Worm (Caenorhabditis elegans): ENCODE results near the gene smcl-1.

DNA sequence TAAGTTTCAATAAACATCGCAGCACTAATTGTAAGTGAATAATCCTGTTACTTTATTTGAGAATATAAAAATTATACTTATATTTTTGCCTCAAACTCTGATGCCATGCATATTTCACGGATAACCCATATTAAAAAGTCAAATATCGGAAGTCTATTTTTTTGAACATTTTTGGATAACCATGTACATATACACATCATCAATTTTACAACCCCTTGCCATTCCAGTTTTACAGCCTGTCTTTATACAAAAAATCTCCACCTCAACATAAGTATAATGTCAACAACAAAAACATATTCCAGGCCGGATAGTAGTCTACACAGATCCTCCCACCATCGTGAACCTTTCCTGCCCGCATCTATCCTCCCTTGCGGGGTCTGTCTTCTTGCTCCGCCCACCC, 9.0 kb upstream of the smcl-1 start, which contains the start of gene hnd-1:
- TF ChIP-seq klf-2 (GFP tag; conservative IDR thresholded peaks at IDR 0.05) (no peak), flt-1 (GFP tag; IDR thresholded peaks at IDR 0.05) (no peak)

Measured in whole organism, midembryonic.